Fruit fly (Drosophila melanogaster): ENCODE measurements around the gene Hr83.

dm6 chr3R:6351181-6351580 is 2.1 kb downstream of the Hr83 start:
- TF ChIP-seq ss (GFP tag; optimal IDR thresholded peaks at IDR 0.05) (peak in 1 of 2 experiments; percentile 7), vri (GFP tag; optimal IDR thresholded peaks at IDR 0.05) (no peak), Eip78C (GFP tag) (peak; percentile 81), fkh (GFP tag; optimal IDR thresholded peaks at IDR 0.05) (no peak), cyc (GFP tag; optimal IDR thresholded peaks at IDR 0.05) (no peak), Met (GFP tag; optimal IDR thresholded peaks at IDR 0.05) (no peak), CG31627 (GFP tag; optimal IDR thresholded peaks at IDR 0.05) (no peak), esn (GFP tag; optimal IDR thresholded peaks at IDR 0.05) (no peak), lz (GFP tag; optimal IDR thresholded peaks at IDR 0.05) (no peak), CG6276 (GFP tag; optimal IDR thresholded peaks at IDR 0.05) (no peak), CG1621 (tag; optimal IDR thresholded peaks at IDR 0.05) (peak; percentile 37), CG16779 (tag; optimal IDR thresholded peaks at IDR 0.05) (no peak), CG4318 (GFP tag; optimal IDR thresholded peaks at IDR 0.05) (no peak)

All from whole organism, prepupa.